Fruit fly (Drosophila melanogaster) whole organism, embryonic: ENCODE data around the gene eys.

Experiments
- Bdp1 ChIP-seq: fragments of 200-800 bp; sonication (Bioruptor generic); optimal IDR thresholded peaks from 3 replicates; lab custom pipeline; 2016; ENCODE audit warnings: missing biosample characterization, missing genetic modification characterization
- Blimp-1 ChIP-seq: fragments of 200-800 bp; sonication (Bioruptor generic); optimal IDR thresholded peaks from 3 replicates; lab custom pipeline; 2018; ENCODE audit warnings: missing biosample characterization, missing genetic modification characterization, mild to moderate bottlenecking, moderate library complexity, missing genetic modification reagents
- CG10209 ChIP-seq: fragments of 200-800 bp; sonication (Bioruptor generic); optimal IDR thresholded peaks from 3 replicates; lab custom pipeline; 2017; ENCODE audit warnings: missing biosample characterization, mild to moderate bottlenecking, missing genetic modification characterization, missing genetic modification reagents
- CG1529 ChIP-seq: fragments of 200-800 bp; sonication (Bioruptor generic); optimal IDR thresholded peaks from 3 replicates; lab custom pipeline; 2018; ENCODE audit warnings: missing biosample characterization, missing genetic modification characterization
- CG1792 ChIP-seq: fragments of 200-800 bp; sonication (Bioruptor generic); optimal IDR thresholded peaks from 2 replicates; lab custom pipeline; 2016; ENCODE audit warnings: missing biosample characterization, missing genetic modification characterization
- CG18476 ChIP-seq: fragments of 200-800 bp; sonication (Bioruptor generic); optimal IDR thresholded peaks from 2 replicates; lab custom pipeline; 2016; ENCODE audit warnings: missing biosample characterization, mild to moderate bottlenecking, missing genetic modification characterization
- CG32532 ChIP-seq: fragments of 200-800 bp; sonication (Bioruptor generic); IDR thresholded peaks from 2 replicates; pipeline ENCODE4 v1.3.6; 2022; ENCODE audit warnings: missing biosample characterization, missing genetic modification characterization
- CG34376 ChIP-seq: fragments of 200-800 bp; sonication (Bioruptor generic); optimal IDR thresholded peaks from 2 replicates; lab custom pipeline; 2018; ENCODE audit warnings: missing biosample characterization, mild to moderate bottlenecking, missing genetic modification characterization
- CG4404 ChIP-seq: fragments of 200-800 bp; sonication (Bioruptor generic); IDR thresholded peaks from 2 replicates; pipeline ENCODE4 v1.3.6; 2022; ENCODE audit warnings: missing biosample characterization, missing genetic modification characterization
- CG4617 ChIP-seq: fragments of 200-800 bp; sonication (Bioruptor generic); optimal IDR thresholded peaks from 3 replicates; lab custom pipeline; 2016; ENCODE audit warnings: missing biosample characterization, missing genetic modification characterization, borderline replicate concordance
- CG7357 ChIP-seq: fragments of 200-800 bp; sonication (Bioruptor generic); IDR thresholded peaks from 3 replicates; pipeline ENCODE4 v1.3.6; 2022; ENCODE audit warnings: missing biosample characterization, missing genetic modification characterization
- CG7745 ChIP-seq: fragments of 200-800 bp; sonication (Bioruptor generic); optimal IDR thresholded peaks from 2 replicates; lab custom pipeline; 2018; ENCODE audit warnings: missing biosample characterization, mild to moderate bottlenecking, missing genetic modification characterization, moderate library complexity
- CG7839 ChIP-seq: fragments of 200-800 bp; sonication (Bioruptor generic); optimal IDR thresholded peaks from 3 replicates; lab custom pipeline; 2018; ENCODE audit warnings: missing biosample characterization, mild to moderate bottlenecking, missing genetic modification characterization, moderate library complexity
- CG8478 ChIP-seq: fragments of >200 bp; optimal IDR thresholded peaks from 2 replicates; lab custom pipeline; 2018
- CHES-1-like ChIP-seq: fragments of 200-800 bp; sonication (Bioruptor generic); optimal IDR thresholded peaks from 2 replicates; lab custom pipeline; 2016; ENCODE audit warnings: missing biosample characterization, missing genetic modification characterization
- Hand ChIP-seq: fragments of 200-800 bp; sonication (Bioruptor generic); optimal IDR thresholded peaks from 2 replicates; lab custom pipeline; 2017; ENCODE audit warnings: mild to moderate bottlenecking, missing biosample characterization, missing genetic modification reagents, missing genetic modification characterization
- Hsf ChIP-seq: fragments of 200-800 bp; sonication (Bioruptor generic); optimal IDR thresholded peaks from 3 replicates; lab custom pipeline; 2016; ENCODE audit warnings: missing biosample characterization, missing genetic modification characterization
- Mrtf ChIP-seq: fragments of 200-800 bp; sonication (Bioruptor generic); IDR thresholded peaks from 3 replicates; pipeline ENCODE4 v1.3.6; 2022; ENCODE audit warnings: missing biosample characterization, missing genetic modification characterization
- Nf-YB ChIP-seq: fragments of 200-800 bp; sonication (Bioruptor generic); optimal IDR thresholded peaks from 3 replicates; lab custom pipeline; 2019; ENCODE audit warnings: missing biosample characterization, mild to moderate bottlenecking, missing genetic modification characterization, moderate library complexity
- Nf-YC ChIP-seq: fragments of 200-800 bp; optimal IDR thresholded peaks from 3 replicates; lab custom pipeline; 2019; ENCODE audit warnings: missing biosample characterization, mild to moderate bottlenecking, missing genetic modification characterization, moderate library complexity
- PHDP ChIP-seq: fragments of 200-800 bp; sonication (Bioruptor generic); optimal IDR thresholded peaks from 3 replicates; lab custom pipeline; 2018; ENCODE audit warnings: missing biosample characterization, mild to moderate bottlenecking, missing genetic modification characterization, moderate library complexity
- Rx ChIP-seq: fragments of 200-800 bp; sonication (Bioruptor generic); IDR thresholded peaks from 2 replicates; pipeline ENCODE4 v1.3.6; 2022; ENCODE audit warnings: missing biosample characterization, missing genetic modification characterization
- Six4 ChIP-seq: fragments of 200-800 bp; sonication (Bioruptor generic); optimal IDR thresholded peaks from 2 replicates; lab custom pipeline; 2016; ENCODE audit warnings: missing biosample characterization, missing genetic modification characterization
- Sox100B ChIP-seq: fragments of 200-800 bp; sonication (Bioruptor generic); optimal IDR thresholded peaks from 3 replicates; lab custom pipeline; 2018; ENCODE audit warnings: missing biosample characterization, mild to moderate bottlenecking, missing genetic modification characterization
- Trl ChIP-seq, 3 experiments: fragments of >200 bp in 2 of 3; fragments of 200-800 bp in 1 of 3; sonication (Bioruptor generic) in 1 of 3; optimal IDR thresholded peaks; 2 replicates in 1 of 3; 3 replicates in 2 of 3; lab custom pipeline; 2016 to 2017; ENCODE audit warnings: missing biosample characterization in 1 of 3, missing genetic modification characterization in 1 of 3
- YL-1 ChIP-seq: fragments of 200-800 bp; sonication (Bioruptor generic); optimal IDR thresholded peaks from 3 replicates; lab custom pipeline; 2017; ENCODE audit warnings: missing biosample characterization, mild to moderate bottlenecking, missing genetic modification characterization
- btn ChIP-seq: fragments of 200-800 bp; sonication (Bioruptor generic); optimal IDR thresholded peaks from 2 replicates; lab custom pipeline; 2016; ENCODE audit warnings: missing biosample characterization, missing genetic modification characterization
- caup ChIP-seq: fragments of 200-800 bp; sonication (Bioruptor generic); optimal IDR thresholded peaks from 3 replicates; lab custom pipeline; 2017; ENCODE audit warnings: missing biosample characterization, mild to moderate bottlenecking, missing genetic modification characterization, moderate library complexity; ENCODE audit not compliant: severe bottlenecking
- da ChIP-seq: fragments of 200-800 bp; sonication (Bioruptor generic); optimal IDR thresholded peaks from 2 replicates; lab custom pipeline; 2016; ENCODE audit warnings: missing biosample characterization, missing genetic modification characterization
- dan ChIP-seq: fragments of 200-800 bp; sonication (Bioruptor generic); IDR thresholded peaks from 2 replicates; pipeline ENCODE4 v1.3.6; 2022; ENCODE audit warnings: missing biosample characterization, missing genetic modification characterization
- disco-r ChIP-seq: fragments of 200-800 bp; sonication (Bioruptor generic); optimal IDR thresholded peaks from 2 replicates; lab custom pipeline; 2016; ENCODE audit warnings: missing biosample characterization, missing genetic modification characterization
- dm ChIP-seq: fragments of 200-800 bp; sonication (Bioruptor generic); optimal IDR thresholded peaks from 3 replicates; lab custom pipeline; 2016; ENCODE audit warnings: missing biosample characterization, missing genetic modification characterization
- dmrt11E ChIP-seq: fragments of 200-800 bp; sonication (Bioruptor generic); optimal IDR thresholded peaks from 3 replicates; lab custom pipeline; 2018; ENCODE audit warnings: missing biosample characterization, mild to moderate bottlenecking, missing genetic modification characterization, moderate library complexity
- fd64A ChIP-seq: fragments of 200-800 bp; sonication (Bioruptor generic); optimal IDR thresholded peaks from 3 replicates; lab custom pipeline; 2018; ENCODE audit warnings: missing biosample characterization, mild to moderate bottlenecking, missing genetic modification characterization
- hb ChIP-seq: fragments of 200-800 bp; sonication (Bioruptor generic); IDR thresholded peaks from 3 replicates; pipeline ENCODE4 v1.3.6; 2022; ENCODE audit warnings: missing biosample characterization, missing genetic modification characterization; ENCODE audit not compliant: partially characterized antibody
- hbn ChIP-seq: fragments of 200-800 bp; sonication (Bioruptor generic); IDR thresholded peaks from 2 replicates; pipeline ENCODE4 v1.3.6; 2022; ENCODE audit warnings: missing biosample characterization, missing genetic modification characterization; ENCODE audit not compliant: partially characterized antibody
- her ChIP-seq: fragments of 200-800 bp; sonication (Bioruptor generic); optimal IDR thresholded peaks from 2 replicates; lab custom pipeline; 2016; ENCODE audit warnings: missing biosample characterization, missing genetic modification characterization
- insv ChIP-seq, 2 experiments: fragments of 200-800 bp; sonication (Bioruptor generic); optimal IDR thresholded peaks; 3 replicates each; lab custom pipeline; 2016 to 2018; ENCODE audit warnings: missing biosample characterization in 2 of 2, missing genetic modification characterization in 2 of 2
- klu ChIP-seq: fragments of 200-800 bp; sonication (Bioruptor generic); IDR thresholded peaks from 2 replicates; pipeline ENCODE4 v1.3.6; 2022; ENCODE audit warnings: missing biosample characterization, missing genetic modification characterization
- lilli ChIP-seq: fragments of 200-800 bp; sonication (Bioruptor generic); optimal IDR thresholded peaks from 3 replicates; lab custom pipeline; 2016; ENCODE audit warnings: missing biosample characterization, missing genetic modification characterization
- nmo ChIP-seq: fragments of 200-800 bp; sonication (Bioruptor generic); optimal IDR thresholded peaks from 2 replicates; lab custom pipeline; 2018; ENCODE audit warnings: missing biosample characterization, mild to moderate bottlenecking, missing genetic modification characterization, moderate library complexity
- pan ChIP-seq, 4 experiments: fragments of >200 bp in 3 of 4; fragments of 200-800 bp in 1 of 4; sonication (Bioruptor generic) in 1 of 4; optimal IDR thresholded peaks in 3 of 4; IDR thresholded peaks in 1 of 4; 2 replicates each; pipeline versions ENCODE4 v1.3.6 to Lab custom; 2017 to 2022; ENCODE audit warnings: missing biosample characterization in 2 of 4, missing genetic modification characterization in 2 of 4, mixed read lengths in 1 of 4
- sc ChIP-seq, 3 experiments: fragments of >200 bp in 2 of 3; fragments of 200-800 bp in 1 of 3; sonication (Bioruptor generic) in 1 of 3; optimal IDR thresholded peaks; 2 replicates in 2 of 3; 3 replicates in 1 of 3; lab custom pipeline; 2017; ENCODE audit warnings: mild to moderate bottlenecking in 1 of 3, missing biosample characterization in 1 of 3, missing genetic modification characterization in 1 of 3, missing genetic modification reagents in 1 of 3
- tio ChIP-seq: fragments of 200-800 bp; sonication (Bioruptor generic); optimal IDR thresholded peaks from 2 replicates; lab custom pipeline; 2017; ENCODE audit warnings: missing biosample characterization, missing genetic modification characterization, inconsistent platforms
- tll ChIP-seq, 2 experiments: fragments of 200-800 bp in 1 of 2; fragments of >200 bp in 1 of 2; sonication (Bioruptor generic) in 1 of 2; optimal IDR thresholded peaks; 2 replicates each; lab custom pipeline; 2017 to 2019; ENCODE audit warnings: missing biosample characterization in 2 of 2, missing genetic modification characterization in 2 of 2, mild to moderate bottlenecking in 1 of 2, moderate library complexity in 1 of 2
- vfl ChIP-seq: fragments of 200-800 bp; sonication (Bioruptor generic); optimal IDR thresholded peaks from 2 replicates; lab custom pipeline; 2016; ENCODE audit warnings: missing biosample characterization, missing genetic modification characterization
- yki ChIP-seq: fragments of >200 bp; optimal IDR thresholded peaks from 3 replicates; lab custom pipeline; 2018
- zfh1 ChIP-seq: fragments of 200-800 bp; sonication (Bioruptor generic); IDR thresholded peaks from 3 replicates; pipeline ENCODE4 v1.3.6; 2022; ENCODE audit warnings: missing biosample characterization, missing genetic modification characterization

Gene eys

DNA sequence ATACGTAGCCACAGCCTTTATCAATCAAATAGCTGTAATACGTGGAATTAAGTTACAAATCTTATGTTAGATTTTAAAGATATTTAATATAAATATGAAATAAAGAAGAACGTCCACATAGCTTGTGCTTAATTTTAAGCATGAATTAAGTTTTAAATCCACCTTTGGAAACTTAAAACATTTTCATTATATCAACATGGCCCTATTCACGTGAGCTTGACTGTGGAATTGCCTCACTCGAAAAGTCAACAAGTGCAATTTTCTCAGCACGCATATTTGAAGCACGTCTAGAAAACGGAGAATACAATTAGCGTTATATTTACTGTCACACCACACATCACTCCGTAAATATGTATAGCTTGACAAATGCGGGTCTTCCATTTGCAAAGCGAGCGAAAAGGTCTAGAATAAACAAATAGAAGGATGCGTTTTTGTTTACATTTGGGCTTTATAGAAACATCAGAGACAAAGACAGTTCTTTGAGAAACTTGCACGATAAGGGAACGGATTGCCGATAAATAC, 52.2 kb downstream of the eys start (continued):
- TF ChIP-seq fd64A (peak; percentile 76), insv (GFP tag; optimal IDR thresholded peaks at IDR 0.05; lab: Kevin White, UChicago) (peak in 1 of 2 experiments; percentile 58), Hand (peak; percentile 79), PHDP (tag; lab: Kevin White, UChicago) (peak; percentile 92), Six4 (GFP tag; lab: Kevin White, UChicago) (peak; percentile 72), yki (lab: Kevin White, UChicago) (no peak), lilli (peak; percentile 81), vfl (GFP tag; lab: Kevin White, UChicago) (peak; percentile 17), zfh1 (peak; percentile 79), dmrt11E (tag; lab: Kevin White, UChicago) (peak; percentile 89), CG10209 (GFP tag; lab: Kevin White, UChicago) (peak; percentile 84), Bdp1 (GFP tag; lab: Kevin White, UChicago) (peak; percentile 62), CG4404 (GFP tag; lab: Robert Waterston, UW) (no peak; the same call in 1 of the 2 replicates), caup (peak; percentile 85), hbn (GFP tag; lab: Robert Waterston, UW) (no peak), dm (GFP tag; lab: Kevin White, UChicago) (no peak), CG8478 (lab: Kevin White, UChicago) (no peak), disco-r (no peak), Rx (peak; percentile 64; the same call in 1 of the 2 replicates), CHES-1-like (GFP tag; lab: Kevin White, UChicago) (peak; percentile 45), CG7357 (GFP tag; lab: Robert Waterston, UW) (peak; percentile 74; the same call in 2 of the 3 replicates), CG7839 (tag; lab: Kevin White, UChicago) (peak; percentile 95), CG1529 (GFP tag; lab: Kevin White, UChicago) (peak; percentile 80), Hsf (peak; percentile 60), Blimp-1 (GFP tag; lab: Kevin White, UChicago) (peak; percentile 91), Mrtf (GFP tag; lab: Robert Waterston, UW) (peak; percentile 68; the same call in 2 of the 3 replicates), nmo (GFP tag; lab: Kevin White, UChicago) (peak; percentile 93), tll (GFP tag; optimal IDR thresholded peaks at IDR 0.05; lab: Kevin White, UChicago) (peak in 1 of 2 experiments; percentile 44), CG34376 (GFP tag; lab: Kevin White, UChicago) (peak; percentile 64), da (no peak), btn (peak; percentile 24), CG1792 (GFP tag; lab: Kevin White, UChicago) (peak; percentile 25), CG32532 (GFP tag; lab: Robert Waterston, UW) (peak; percentile 88), Nf-YC (tag; lab: Kevin White, UChicago) (peak; percentile 75), dan (GFP tag; lab: Robert Waterston, UW) (no peak), Nf-YB (GFP tag; lab: Kevin White, UChicago) (peak; percentile 84), YL-1 (no peak), klu (peak; percentile 56; the same call in 1 of the 2 replicates), her (GFP tag; lab: Kevin White, UChicago) (no peak), tio (GFP tag; lab: Kevin White, UChicago) (no peak), CG4617 (peak; percentile 40), CG18476 (peak; percentile 88), Trl (optimal IDR thresholded peaks at IDR 0.05; lab: Kevin White, UChicago) (no peak), Trl (GFP tag; optimal IDR thresholded peaks at IDR 0.05; lab: Kevin White, UChicago) (peak; percentile 17), pan (optimal IDR thresholded peaks at IDR 0.05; lab: Kevin White, UChicago) (no peak), pan (GFP tag; optimal IDR thresholded peaks at IDR 0.05 in 1 of 2, IDR thresholded peaks at IDR 0.05 in 1 of 2) (peak in 1 of 2 experiments; percentile 89), hb (GFP tag; lab: Robert Waterston, UW) (no peak), sc (optimal IDR thresholded peaks at IDR 0.05; lab: Kevin White, UChicago) (no peak), sc (GFP tag; optimal IDR thresholded peaks at IDR 0.05; lab: Kevin White, UChicago) (peak; percentile 79), CG7745 (tag; lab: Kevin White, UChicago) (no peak), Sox100B (peak; percentile 90)
